Fruit fly (Drosophila melanogaster) whole organism, embryonic: ENCODE measurements around the gene Gnmt.
A peak's percentile ranks its signal among the peaks of the same experiment; 100 is the strongest.

Source experiments
- B-H2 ChIP-seq: fragments of 200-800 bp; sonication (Bioruptor generic); optimal IDR thresholded peaks from 2 replicates; lab custom pipeline; 2018; ENCODE audit warnings: missing biosample characterization, mild to moderate bottlenecking, missing genetic modification characterization
- Bgb ChIP-seq: fragments of 200-800 bp; sonication (Bioruptor generic); IDR thresholded peaks from 2 replicates; pipeline ENCODE4 v1.3.6; 2022; ENCODE audit warnings: missing biosample characterization, missing genetic modification characterization; ENCODE audit not compliant: partially characterized antibody
- Blimp-1 ChIP-seq: fragments of 200-800 bp; sonication (Bioruptor generic); optimal IDR thresholded peaks from 3 replicates; lab custom pipeline; 2018; ENCODE audit warnings: missing biosample characterization, missing genetic modification characterization, mild to moderate bottlenecking, moderate library complexity, missing genetic modification reagents
- C15 ChIP-seq: fragments of 200-800 bp; sonication (Bioruptor generic); IDR thresholded peaks from 3 replicates; pipeline ENCODE4 v1.3.6; 2022; ENCODE audit warnings: missing biosample characterization, missing genetic modification characterization
- CG10462 ChIP-seq: fragments of 200-800 bp; sonication (Bioruptor generic); optimal IDR thresholded peaks from 2 replicates; lab custom pipeline; 2016; ENCODE audit warnings: missing biosample characterization, missing genetic modification characterization
- CG12942 ChIP-seq: fragments of 200-800 bp; sonication (Bioruptor generic); optimal IDR thresholded peaks from 3 replicates; lab custom pipeline; 2016; ENCODE audit warnings: missing biosample characterization, missing genetic modification characterization
- CG13296 ChIP-seq: fragments of 200-800 bp; sonication (Bioruptor generic); optimal IDR thresholded peaks from 3 replicates; lab custom pipeline; 2018; ENCODE audit warnings: missing biosample characterization, mild to moderate bottlenecking, missing genetic modification characterization
- CG18011 ChIP-seq: fragments of 200-800 bp; sonication (Bioruptor generic); optimal IDR thresholded peaks from 2 replicates; lab custom pipeline; 2017; ENCODE audit warnings: missing biosample characterization, missing genetic modification characterization, mild to moderate bottlenecking, moderate library complexity, missing genotype
- CG2712 ChIP-seq: fragments of 200-800 bp; optimal IDR thresholded peaks from 3 replicates; lab custom pipeline; 2019; ENCODE audit warnings: missing biosample characterization, mild to moderate bottlenecking, missing genetic modification characterization, moderate library complexity
- CG31365 ChIP-seq: fragments of 200-800 bp; sonication (Bioruptor generic); optimal IDR thresholded peaks from 2 replicates; lab custom pipeline; 2018; ENCODE audit warnings: missing biosample characterization, mild to moderate bottlenecking, missing genetic modification characterization
- CG31441 ChIP-seq: fragments of 200-800 bp; sonication (Bioruptor generic); IDR thresholded peaks from 2 replicates; pipeline ENCODE4 v1.3.6; 2022; ENCODE audit warnings: missing biosample characterization, missing genetic modification characterization
- CG3163 ChIP-seq: fragments of 200-800 bp; sonication (Bioruptor generic); optimal IDR thresholded peaks from 3 replicates; lab custom pipeline; 2016; ENCODE audit warnings: missing biosample characterization, missing genetic modification characterization
- CG32767 ChIP-seq: fragments of 200-800 bp; sonication (Bioruptor generic); IDR thresholded peaks from 2 replicates; pipeline ENCODE4 v1.3.6; 2022; ENCODE audit warnings: missing biosample characterization, missing genetic modification characterization
- CG6254 ChIP-seq: fragments of 200-800 bp; sonication (Bioruptor generic); optimal IDR thresholded peaks from 3 replicates; lab custom pipeline; 2017; ENCODE audit warnings: mild to moderate bottlenecking, missing biosample characterization, missing genetic modification reagents, missing genetic modification characterization
- CG6272 ChIP-seq: fragments of 200-800 bp; sonication (Bioruptor generic); IDR thresholded peaks from 2 replicates; pipeline ENCODE4 v1.3.6; 2022; ENCODE audit warnings: missing biosample characterization, missing genetic modification characterization
- CG8089 ChIP-seq: fragments of 200-800 bp; sonication (Bioruptor generic); optimal IDR thresholded peaks from 3 replicates; lab custom pipeline; 2016; ENCODE audit warnings: missing biosample characterization, missing genetic modification characterization
- D19A ChIP-seq: fragments of 200-800 bp; optimal IDR thresholded peaks from 3 replicates; lab custom pipeline; 2019; ENCODE audit warnings: missing biosample characterization, mild to moderate bottlenecking, missing genetic modification characterization, moderate library complexity
- Dll ChIP-seq: fragments of 200-800 bp; sonication (Bioruptor generic); IDR thresholded peaks from 4 replicates; pipeline ENCODE4 v1.3.6; 2022; ENCODE audit warnings: missing biosample characterization, missing genetic modification characterization; ENCODE audit not compliant: partially characterized antibody
- Doc3 ChIP-seq: fragments of 200-800 bp; sonication (Bioruptor generic); IDR thresholded peaks from 3 replicates; pipeline ENCODE4 v1.3.6; 2022; ENCODE audit warnings: missing biosample characterization, missing genetic modification characterization; ENCODE audit not compliant: partially characterized antibody
- Eip74EF ChIP-seq, 2 experiments: fragments of 200-800 bp in 1 of 2; fragments of >200 bp in 1 of 2; sonication (Bioruptor generic) in 1 of 2; optimal IDR thresholded peaks; 2 replicates each; lab custom pipeline; 2017 to 2019; ENCODE audit warnings: missing biosample characterization in 2 of 2, missing genetic modification characterization in 2 of 2, mild to moderate bottlenecking in 1 of 2, moderate library complexity in 1 of 2
- GATAe ChIP-seq: fragments of 200-800 bp; sonication (Bioruptor generic); conservative IDR thresholded peaks from 2 replicates; pipeline ENCODE4 v1.3.6; 2022; ENCODE audit warnings: missing biosample characterization, missing genetic modification characterization
- H15 ChIP-seq: fragments of 200-800 bp; sonication (Bioruptor generic); IDR thresholded peaks from 3 replicates; pipeline ENCODE4 v1.3.6; 2022; ENCODE audit warnings: missing biosample characterization, missing genetic modification characterization
- Hr51 ChIP-seq, 2 experiments: fragments of 200-800 bp; sonication (Bioruptor generic); optimal IDR thresholded peaks; 2 replicates in 1 of 2; 3 replicates in 1 of 2; lab custom pipeline; 2016 to 2018; ENCODE audit warnings: missing biosample characterization in 2 of 2, missing genetic modification characterization in 2 of 2, mild to moderate bottlenecking in 1 of 2, moderate library complexity in 1 of 2
- MTF-1 ChIP-seq: fragments of 200-800 bp; sonication (Bioruptor generic); optimal IDR thresholded peaks from 2 replicates; lab custom pipeline; 2018; ENCODE audit warnings: missing biosample characterization, mild to moderate bottlenecking, missing genetic modification characterization, borderline replicate concordance
- Oaz ChIP-seq: fragments of 200-800 bp; sonication (Bioruptor generic); IDR thresholded peaks from 2 replicates; pipeline ENCODE4 v1.3.6; 2022; ENCODE audit warnings: missing biosample characterization, missing genetic modification characterization
- Rfx ChIP-seq: fragments of 200-800 bp; sonication (Bioruptor generic); IDR thresholded peaks from 2 replicates; pipeline ENCODE4 v1.3.6; 2022; ENCODE audit warnings: missing biosample characterization, missing genetic modification characterization
- Six4 ChIP-seq: fragments of 200-800 bp; sonication (Bioruptor generic); optimal IDR thresholded peaks from 2 replicates; lab custom pipeline; 2016; ENCODE audit warnings: missing biosample characterization, missing genetic modification characterization
- Sox100B ChIP-seq: fragments of 200-800 bp; sonication (Bioruptor generic); optimal IDR thresholded peaks from 3 replicates; lab custom pipeline; 2018; ENCODE audit warnings: missing biosample characterization, mild to moderate bottlenecking, missing genetic modification characterization
- Usf ChIP-seq: fragments of 200-800 bp; sonication (Bioruptor generic); optimal IDR thresholded peaks from 2 replicates; lab custom pipeline; 2017; ENCODE audit warnings: missing genotype, missing biosample characterization, missing genetic modification characterization
- abd-A ChIP-seq: fragments of 200-800 bp; sonication (Bioruptor generic); optimal IDR thresholded peaks from 3 replicates; lab custom pipeline; 2019; ENCODE audit warnings: missing biosample characterization, mild to moderate bottlenecking, missing genetic modification characterization, moderate library complexity
- ara ChIP-seq: fragments of 200-800 bp; sonication (Bioruptor generic); IDR thresholded peaks from 2 replicates; pipeline ENCODE4 v1.3.6; 2022; ENCODE audit warnings: missing biosample characterization, missing genetic modification characterization
- br ChIP-seq: fragments of >200 bp; optimal IDR thresholded peaks from 2 replicates; lab custom pipeline; 2017
- dmrt99B ChIP-seq: fragments of 200-800 bp; sonication (Bioruptor generic); optimal IDR thresholded peaks from 2 replicates; lab custom pipeline; 2018; ENCODE audit warnings: missing biosample characterization, mild to moderate bottlenecking, missing genetic modification characterization, moderate library complexity
- en ChIP-seq: fragments of 200-800 bp; sonication (Bioruptor generic); optimal IDR thresholded peaks from 2 replicates; lab custom pipeline; 2016; ENCODE audit warnings: missing biosample characterization, missing genetic modification characterization
- fd3F ChIP-seq: fragments of 200-800 bp; sonication (Bioruptor generic); optimal IDR thresholded peaks from 2 replicates; lab custom pipeline; 2018; ENCODE audit warnings: missing biosample characterization, mild to moderate bottlenecking, missing genetic modification characterization, moderate library complexity
- gem ChIP-seq: fragments of 200-800 bp; sonication (Bioruptor generic); optimal IDR thresholded peaks from 2 replicates; lab custom pipeline; 2019; ENCODE audit warnings: missing biosample characterization, mild to moderate bottlenecking, missing genetic modification characterization, moderate library complexity
- her ChIP-seq: fragments of 200-800 bp; sonication (Bioruptor generic); optimal IDR thresholded peaks from 2 replicates; lab custom pipeline; 2016; ENCODE audit warnings: missing biosample characterization, missing genetic modification characterization
- inv ChIP-seq: fragments of 200-800 bp; sonication (Bioruptor generic); IDR thresholded peaks from 2 replicates; pipeline ENCODE4 v1.3.6; 2022; ENCODE audit warnings: missing biosample characterization, missing genetic modification characterization; ENCODE audit not compliant: partially characterized antibody
- mirr ChIP-seq: fragments of 200-800 bp; sonication (Bioruptor generic); optimal IDR thresholded peaks from 3 replicates; lab custom pipeline; 2018; ENCODE audit warnings: missing biosample characterization, mild to moderate bottlenecking, missing genetic modification characterization
- pb ChIP-seq: fragments of 200-800 bp; sonication (Bioruptor generic); optimal IDR thresholded peaks from 3 replicates; lab custom pipeline; 2016; ENCODE audit warnings: missing biosample characterization, missing genetic modification characterization
- pnt ChIP-seq: fragments of 200-800 bp; sonication (Bioruptor generic); optimal IDR thresholded peaks from 3 replicates; lab custom pipeline; 2016; ENCODE audit warnings: missing biosample characterization, missing genetic modification characterization
- pum ChIP-seq: fragments of 200-800 bp; sonication (Bioruptor generic); optimal IDR thresholded peaks from 2 replicates; lab custom pipeline; 2016; ENCODE audit warnings: missing biosample characterization, missing genetic modification characterization
- ro ChIP-seq: fragments of 200-800 bp; sonication (Bioruptor generic); IDR thresholded peaks from 2 replicates; pipeline ENCODE4 v1.3.6; 2022; ENCODE audit warnings: missing biosample characterization, missing genetic modification characterization
- run ChIP-seq: fragments of 200-800 bp; sonication (Bioruptor generic); optimal IDR thresholded peaks from 3 replicates; lab custom pipeline; 2018; ENCODE audit warnings: missing biosample characterization, mild to moderate bottlenecking, missing genetic modification characterization
- toy ChIP-seq: fragments of 200-800 bp; sonication (Bioruptor generic); IDR thresholded peaks from 2 replicates; pipeline ENCODE4 v1.3.6; 2022; ENCODE audit warnings: missing biosample characterization, missing genetic modification characterization
- ttk ChIP-seq: fragments of 200-800 bp; sonication (Bioruptor generic); IDR thresholded peaks from 2 replicates; pipeline ENCODE4 v2.1.2; 2022; ENCODE audit warnings: missing biosample characterization, missing genetic modification characterization
- twi ChIP-seq: fragments of 200-800 bp; optimal IDR thresholded peaks from 2 replicates; lab custom pipeline; 2019; ENCODE audit warnings: missing biosample characterization, mild to moderate bottlenecking, missing genetic modification characterization, moderate library complexity
- unc-4 ChIP-seq: fragments of 200-800 bp; sonication (Bioruptor generic); IDR thresholded peaks from 2 replicates; pipeline ENCODE4 v1.3.6; 2022; ENCODE audit warnings: missing biosample characterization, missing genetic modification characterization; ENCODE audit not compliant: partially characterized antibody

Gene Gnmt

dm6 chr3R:12717588-12718535, 43.5 kb downstream of the Gnmt start (continued):
- TF ChIP-seq pnt (GFP tag; lab: Kevin White, UChicago): peak; percentile 6
- peak; percentile 75 for TF ChIP-seq Rfx (GFP tag; lab: Robert Waterston, UW)
- peak; percentile 43 for TF ChIP-seq mirr (GFP tag; lab: Kevin White, UChicago)
- peak; percentile 56 for TF ChIP-seq Oaz (GFP tag; lab: Robert Waterston, UW)
- TF ChIP-seq ro (GFP tag; lab: Robert Waterston, UW): 0 out of 2 replicates have a peak, but pooled peaks have one; percentile 12
- TF ChIP-seq CG12942 (GFP tag; lab: Kevin White, UChicago): no peak
- TF ChIP-seq br (lab: Kevin White, UChicago): no peak
- TF ChIP-seq her (GFP tag; lab: Kevin White, UChicago): peak; percentile 3
- TF ChIP-seq CG10462: no peak
- 0 out of 2 replicates have a peak, but pooled peaks have one; percentile 29 for TF ChIP-seq CG32767 (GFP tag; lab: Robert Waterston, UW)
- TF ChIP-seq Sox100B (GFP tag; lab: Kevin White, UChicago): peak; percentile 55
- TF ChIP-seq Six4 (GFP tag; lab: Kevin White, UChicago): peak; percentile 25
- no peak for TF ChIP-seq MTF-1 (GFP tag; lab: Kevin White, UChicago)
- TF ChIP-seq ttk: peak; percentile 53; the same call in 1 of the 2 replicates
- no peak for TF ChIP-seq pum (GFP tag; lab: Kevin White, UChicago)
- TF ChIP-seq Dll: no peak
- no peak for TF ChIP-seq inv (GFP tag; lab: Robert Waterston, UW)
- TF ChIP-seq CG6254 (GFP tag; lab: Kevin White, UChicago): no peak
- peak; percentile 53 for TF ChIP-seq CG31441 (GFP tag; lab: Robert Waterston, UW)
- TF ChIP-seq Doc3 (GFP tag; lab: Robert Waterston, UW): no peak
- no peak for TF ChIP-seq C15 (GFP tag; lab: Robert Waterston, UW)
- peak; percentile 70 for TF ChIP-seq dmrt99B (tag; lab: Kevin White, UChicago)
- TF ChIP-seq Hr51 (GFP tag; optimal IDR thresholded peaks at IDR 0.05; lab: Kevin White, UChicago): peak; percentile 47 to 67
- TF ChIP-seq H15: peak; percentile 60; the same call in 1 of the 3 replicates
- TF ChIP-seq toy (GFP tag; lab: Robert Waterston, UW): no peak
- peak; percentile 41 for TF ChIP-seq fd3F
- peak; percentile 25 for TF ChIP-seq run
- peak; percentile 39 for TF ChIP-seq CG18011
- TF ChIP-seq GATAe: no peak
- peak; percentile 22 for TF ChIP-seq CG2712
- TF ChIP-seq Bgb (GFP tag; lab: Robert Waterston, UW): no peak
- peak; percentile 42 for TF ChIP-seq CG6272
- TF ChIP-seq Usf (GFP tag; lab: Kevin White, UChicago): no peak
- no peak for TF ChIP-seq CG13296
- TF ChIP-seq CG31365 (tag; lab: Kevin White, UChicago): no peak
- TF ChIP-seq pb (GFP tag; lab: Kevin White, UChicago): peak; percentile 32
- no peak for TF ChIP-seq B-H2
- peak; percentile 68 for TF ChIP-seq gem (tag; lab: Kevin White, UChicago)
- no peak for TF ChIP-seq twi (tag; lab: Kevin White, UChicago)
- TF ChIP-seq Eip74EF (GFP tag; optimal IDR thresholded peaks at IDR 0.05; lab: Kevin White, UChicago): no peak
- no peak for TF ChIP-seq en
- TF ChIP-seq unc-4 (GFP tag; lab: Robert Waterston, UW): no peak
- 0 out of 2 replicates have a peak, but pooled peaks have one; percentile 19 for TF ChIP-seq ara
- TF ChIP-seq Blimp-1 (GFP tag; lab: Kevin White, UChicago): peak; percentile 52
- peak; percentile 20 for TF ChIP-seq CG8089 (GFP tag; lab: Kevin White, UChicago)
- TF ChIP-seq D19A (tag; lab: Kevin White, UChicago): no peak
- no peak for TF ChIP-seq abd-A
- peak; percentile 27 for TF ChIP-seq CG3163 (GFP tag; lab: Kevin White, UChicago)
